Worm (Caenorhabditis elegans) whole organism, L4 larva: ENCODE data around the gene ssr-2.

Source experiments
- D1046.2 ChIP-seq: fragments of 200-800 bp; sonication (Bioruptor generic); IDR thresholded peaks from 2 replicates; pipeline ENCODE4 v1.3.6; 2022; ENCODE audit warnings: missing genetic modification characterization, missing compliant biosample characterization
- cey-2 ChIP-seq: sonication (generic microtip); optimal IDR thresholded peaks from 3 replicates; lab custom pipeline; 2017; ENCODE audit warnings: missing genetic modification characterization, mild to moderate bottlenecking, missing compliant biosample characterization, antibody characterized with exemption, borderline replicate concordance; ENCODE audit not compliant: insufficient read depth
- fkh-10 ChIP-seq: fragments of 150-350 bp; optimal IDR thresholded peaks from 2 replicates; lab custom pipeline; 2014; ENCODE audit warnings: missing biosample characterization, missing genetic modification reagents, missing genetic modification characterization
- lsy-2 ChIP-seq, 2 experiments: fragments of 150-350 bp in 1 of 2; sonication (generic microtip) in 1 of 2; optimal IDR thresholded peaks; 2 replicates each; lab custom pipeline; 2014 to 2017; ENCODE audit warnings: missing biosample characterization in 2 of 2, missing genetic modification characterization in 2 of 2
- mxl-2 ChIP-seq: fragments of 200-800 bp; sonication (Bioruptor generic); conservative IDR thresholded peaks from 2 replicates; pipeline ENCODE4 v1.3.6; 2022; ENCODE audit warnings: missing genetic modification reagents, missing genetic modification characterization, missing compliant biosample characterization
- nhr-102 ChIP-seq: sonication (generic microtip); optimal IDR thresholded peaks from 2 replicates; lab custom pipeline; 2016; ENCODE audit warnings: mild to moderate bottlenecking, missing genetic modification characterization, moderate library complexity, missing compliant biosample characterization
- nhr-237 ChIP-seq: sonication (generic microtip); optimal IDR thresholded peaks from 2 replicates; lab custom pipeline; 2017; ENCODE audit warnings: missing biosample characterization, missing genetic modification characterization
- nhr-28 ChIP-seq: fragments of 150-350 bp; optimal IDR thresholded peaks from 2 replicates; lab custom pipeline; 2014; ENCODE audit warnings: missing biosample characterization, missing genetic modification characterization
- nhr-76 ChIP-seq: fragments of 150-350 bp; optimal IDR thresholded peaks from 2 replicates; lab custom pipeline; 2014; ENCODE audit warnings: missing biosample characterization, missing genetic modification characterization
- zag-1 ChIP-seq: fragments of 150-350 bp; optimal IDR thresholded peaks from 2 replicates; lab custom pipeline; 2014; ENCODE audit warnings: missing biosample characterization, missing genetic modification characterization
- ztf-11 ChIP-seq: fragments of 150-350 bp; optimal IDR thresholded peaks from 2 replicates; lab custom pipeline; 2014; ENCODE audit warnings: missing biosample characterization, missing genetic modification characterization
- ztf-7 ChIP-seq: fragments of 150-350 bp; optimal IDR thresholded peaks from 2 replicates; lab custom pipeline; 2014; ENCODE audit warnings: missing biosample characterization, missing genetic modification characterization

- TF ChIP-seq D1046.2 (GFP tag; lab: Robert Waterston, UW) (no peak), cey-2 (no peak), zag-1 (tag; lab: Kevin White, UChicago) (no peak), nhr-28 (tag; lab: Kevin White, UChicago) (no peak), lsy-2 (tag; optimal IDR thresholded peaks at IDR 0.05; lab: Kevin White, UChicago) (no peak), ztf-11 (tag; lab: Kevin White, UChicago) (no peak), fkh-10 (GFP tag; lab: Kevin White, UChicago) (no peak), nhr-237 (no peak), nhr-76 (tag; lab: Kevin White, UChicago) (no peak), ztf-7 (tag; lab: Kevin White, UChicago) (no peak), nhr-102 (tag; lab: Kevin White, UChicago) (no peak), mxl-2 (GFP tag; lab: Robert Waterston, UW) (no peak)
Observed at ce11 chrX:2826337-2826736, 1.2 kb downstream of the ssr-2 start.
